Fruit fly (Drosophila melanogaster): ENCODE results near the gene CG16953.

DNA sequence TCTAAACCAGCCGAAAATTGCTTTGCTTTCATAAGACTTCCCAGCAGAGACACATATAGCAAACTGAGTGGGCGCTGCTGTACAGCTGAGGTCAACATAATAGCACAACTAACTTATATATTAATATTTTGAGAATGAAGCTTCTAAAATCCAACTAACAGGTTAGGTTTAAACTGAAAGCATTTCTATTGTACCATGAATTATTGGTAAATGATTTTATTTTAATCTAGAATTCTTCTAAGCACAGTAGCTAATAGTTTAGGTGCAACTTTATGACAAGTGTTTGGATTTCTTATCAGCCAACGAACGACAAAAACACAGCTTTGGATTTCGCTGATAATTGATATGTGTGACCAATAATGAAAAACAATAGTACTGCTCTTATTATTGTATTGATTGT is 30.6 kb downstream of the CG16953 start:
- TF ChIP-seq usp (GFP tag; optimal IDR thresholded peaks at IDR 0.05) (no peak), pan (optimal IDR thresholded peaks at IDR 0.05) (no peak), CG8478 (optimal IDR thresholded peaks at IDR 0.05) (no peak), EcR (GFP tag; optimal IDR thresholded peaks at IDR 0.05) (no peak), psq (optimal IDR thresholded peaks at IDR 0.05) (no peak), Dll (optimal IDR thresholded peaks at IDR 0.05) (no peak)
